Fruit fly (Drosophila melanogaster): ENCODE data around the gene mamo.

The mamo gene

dm6 chrX:13995977-13996723 lies 5.8 kb upstream of the mamo start, which contains the start of gene ben (continued):
- peak; percentile 63 for TF ChIP-seq kni (GFP tag; optimal IDR thresholded peaks at IDR 0.05)
- TF ChIP-seq CG14014 (GFP tag; IDR thresholded peaks at IDR 0.05): peak; percentile 85
- TF ChIP-seq CG16863 (GFP tag; optimal IDR thresholded peaks at IDR 0.05): peak; percentile 78
- TF ChIP-seq CG9817 (tag; optimal IDR thresholded peaks at IDR 0.05): peak; percentile 86
- TF ChIP-seq CG17829 (tag; optimal IDR thresholded peaks at IDR 0.05): peak; percentile 87
- TF ChIP-seq CG6791 (GFP tag; IDR thresholded peaks at IDR 0.05; ENCODE audit: partially characterized antibody): 0 out of 3 replicates have a peak, but pooled peaks have one; percentile 28
- TF ChIP-seq CG12071 (GFP tag; optimal IDR thresholded peaks at IDR 0.05): peak; percentile 8
- TF ChIP-seq CG10565 (GFP tag; optimal IDR thresholded peaks at IDR 0.05): peak; percentile 61
- TF ChIP-seq unpg (GFP tag; optimal IDR thresholded peaks at IDR 0.05): peak; percentile 86
- TF ChIP-seq dan (GFP tag; IDR thresholded peaks at IDR 0.05): no peak; the same call in 1 of the 2 replicates
- TF ChIP-seq Dip3 (GFP tag; optimal IDR thresholded peaks at IDR 0.05): peak; percentile 78
- TF ChIP-seq CG16813 (GFP tag; IDR thresholded peaks at IDR 0.05; ENCODE audit: partially characterized antibody): peak; percentile 46; the same call in 1 of the 3 replicates
- TF ChIP-seq Hand (GFP tag; optimal IDR thresholded peaks at IDR 0.05): peak; percentile 51
- peak; percentile 75 for TF ChIP-seq zen (tag; optimal IDR thresholded peaks at IDR 0.05)
- peak; percentile 31; the same call in 1 of the 2 replicates for TF ChIP-seq stc (GFP tag; IDR thresholded peaks at IDR 0.05)
- peak; percentile 88 for TF ChIP-seq CG16815 (GFP tag; optimal IDR thresholded peaks at IDR 0.05)
- TF ChIP-seq CG10654 (GFP tag; optimal IDR thresholded peaks at IDR 0.05): peak; percentile 71
- TF ChIP-seq trem (tag; optimal IDR thresholded peaks at IDR 0.05): peak; percentile 69
- TF ChIP-seq Sox102F (GFP tag; optimal IDR thresholded peaks at IDR 0.05): peak; percentile 78
- peak; percentile 54 for TF ChIP-seq CG3065 (GFP tag; optimal IDR thresholded peaks at IDR 0.05)
- TF ChIP-seq H15 (GFP tag; IDR thresholded peaks at IDR 0.05): peak; percentile 73; the same call in 1 of the 3 replicates
- TF ChIP-seq lilli (GFP tag; optimal IDR thresholded peaks at IDR 0.05): peak; percentile 87
- TF ChIP-seq CG33213 (GFP tag; optimal IDR thresholded peaks at IDR 0.05): peak; percentile 59
- TF ChIP-seq chn (GFP tag; optimal IDR thresholded peaks at IDR 0.05): peak; percentile 85
- peak; percentile 83 for TF ChIP-seq sisA (GFP tag; IDR thresholded peaks at IDR 0.05)
- TF ChIP-seq cad (GFP tag; optimal IDR thresholded peaks at IDR 0.05): no peak
- peak; percentile 76 for TF ChIP-seq Dad (GFP tag; optimal IDR thresholded peaks at IDR 0.05)
- TF ChIP-seq corto (GFP tag; optimal IDR thresholded peaks at IDR 0.05): no peak
- no peak for TF ChIP-seq Tbp (GFP tag; optimal IDR thresholded peaks at IDR 0.05)
- no peak for TF ChIP-seq zen2 (GFP tag; IDR thresholded peaks at IDR 0.05; ENCODE audit: partially characterized antibody)
- peak; percentile 68 for TF ChIP-seq CG1647 (GFP tag; optimal IDR thresholded peaks at IDR 0.05)
- peak; percentile 92 for TF ChIP-seq nmo (GFP tag; optimal IDR thresholded peaks at IDR 0.05)
- TF ChIP-seq CG3726 (GFP tag; IDR thresholded peaks at IDR 0.05): peak; percentile 64; the same call in 2 of the 3 replicates
- peak; percentile 45 for TF ChIP-seq CG12219 (GFP tag; optimal IDR thresholded peaks at IDR 0.05)
- peak; percentile 58 for TF ChIP-seq CG11723 (GFP tag; optimal IDR thresholded peaks at IDR 0.05)
- peak; percentile 52 for TF ChIP-seq salm (tag; optimal IDR thresholded peaks at IDR 0.05)
- TF ChIP-seq usp (GFP tag; optimal IDR thresholded peaks at IDR 0.05): no peak
- TF ChIP-seq jing (GFP tag; optimal IDR thresholded peaks at IDR 0.05): peak; percentile 67
- TF ChIP-seq CG10209 (GFP tag; optimal IDR thresholded peaks at IDR 0.05): peak; percentile 84
- TF ChIP-seq al (GFP tag; IDR thresholded peaks at IDR 0.05): peak; percentile 59
- TF ChIP-seq mld (GFP tag; IDR thresholded peaks at IDR 0.05; ENCODE audit: partially characterized antibody): no peak
- peak; percentile 87 for TF ChIP-seq pnt (GFP tag; optimal IDR thresholded peaks at IDR 0.05)
- TF ChIP-seq Eip74EF (GFP tag; optimal IDR thresholded peaks at IDR 0.05): peak in 1 of 2 experiments; percentile 37
- peak; percentile 79 for TF ChIP-seq CG1603 (tag; optimal IDR thresholded peaks at IDR 0.05)
- TF ChIP-seq E2f2 (GFP tag; IDR thresholded peaks at IDR 0.05): peak; percentile 83
- TF ChIP-seq Bgb (GFP tag; IDR thresholded peaks at IDR 0.05; ENCODE audit: partially characterized antibody): no peak
- no peak for TF ChIP-seq pros (GFP tag; optimal IDR thresholded peaks at IDR 0.05)
- peak; percentile 87 for TF ChIP-seq CG15696 (tag; optimal IDR thresholded peaks at IDR 0.05)

Measured in whole organism, embryonic.